Worm (Caenorhabditis elegans): ENCODE measurements around the gene C28H8.5.

DNA sequence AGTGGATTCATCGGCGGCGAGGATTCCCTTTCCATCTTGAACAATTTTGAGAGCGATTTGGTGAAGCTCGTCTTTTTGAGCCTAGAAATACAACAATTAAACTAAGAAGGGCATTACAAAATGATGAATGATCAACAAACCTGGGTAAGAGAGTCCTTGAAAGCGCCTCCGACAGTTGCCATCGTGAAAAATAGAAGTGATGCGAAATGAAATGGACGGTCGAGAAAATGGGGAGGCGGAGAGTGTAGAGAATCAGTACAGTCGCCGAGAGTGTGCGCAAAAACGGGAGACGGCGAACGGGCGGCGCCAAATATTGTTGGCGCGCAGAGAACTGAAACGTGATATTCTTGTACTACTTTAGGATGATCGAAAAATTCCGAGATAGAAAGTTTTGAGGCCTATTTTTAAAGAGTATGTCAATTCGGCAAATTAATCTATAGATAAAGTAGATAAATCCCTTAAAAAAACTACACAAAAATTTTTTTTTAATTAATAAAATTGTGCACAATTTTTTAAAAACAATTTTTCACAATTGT, 7.9 kb upstream of the C28H8.5 start, which contains the start of gene aldo-2:
- TF ChIP-seq dao-5 (tag; optimal IDR thresholded peaks at IDR 0.05) (no peak), him-1 (tag; optimal IDR thresholded peaks at IDR 0.05) (no peak), W03F9.2 (tag; optimal IDR thresholded peaks at IDR 0.05) (no peak)
